Worm (Caenorhabditis elegans) whole organism, late embryonic: ENCODE measurements around the gene aagr-3.

Experiments
- T23F11.4 ChIP-seq: fragments of 200-800 bp; sonication (Bioruptor generic); optimal IDR thresholded peaks from 2 replicates; lab custom pipeline; 2018; ENCODE audit warnings: mild to moderate bottlenecking, missing genetic modification characterization, missing compliant biosample characterization
- ama-1 ChIP-seq: fragments of 150-350 bp; optimal IDR thresholded peaks from 2 replicates; lab custom pipeline; 2014
- ceh-14 ChIP-seq: sonication (generic microtip); optimal IDR thresholded peaks from 2 replicates; lab custom pipeline; 2016; ENCODE audit warnings: missing genotype, missing genetic modification characterization, missing compliant biosample characterization
- ceh-18 ChIP-seq: sonication (generic microtip); optimal IDR thresholded peaks from 2 replicates; lab custom pipeline; 2016; ENCODE audit warnings: missing genetic modification characterization, missing compliant biosample characterization
- ceh-19 ChIP-seq: fragments of 200-800 bp; sonication (Bioruptor generic); optimal IDR thresholded peaks from 2 replicates; lab custom pipeline; 2018; ENCODE audit warnings: mild to moderate bottlenecking, missing genetic modification characterization, missing compliant biosample characterization
- ceh-2 ChIP-seq: sonication (generic microtip); optimal IDR thresholded peaks from 2 replicates; lab custom pipeline; 2016; ENCODE audit warnings: missing genotype, missing genetic modification characterization, missing compliant biosample characterization
- ceh-22 ChIP-seq: sonication (generic microtip); optimal IDR thresholded peaks from 2 replicates; lab custom pipeline; 2017; ENCODE audit warnings: missing biosample characterization, missing genetic modification characterization
- ceh-31 ChIP-seq: sonication (generic microtip); optimal IDR thresholded peaks from 2 replicates; lab custom pipeline; 2016; ENCODE audit warnings: missing genetic modification characterization, missing compliant biosample characterization
- ceh-45 ChIP-seq: fragments of 200-800 bp; sonication (Bioruptor generic); IDR thresholded peaks from 2 replicates; pipeline ENCODE4 v1.3.6; 2022; ENCODE audit warnings: missing genetic modification reagents, missing genetic modification characterization, missing compliant biosample characterization
- ceh-48 ChIP-seq: sonication (generic microtip); optimal IDR thresholded peaks from 2 replicates; lab custom pipeline; 2016; ENCODE audit warnings: missing genetic modification characterization, inconsistent platforms, missing compliant biosample characterization
- ceh-9 ChIP-seq: sonication (generic microtip); optimal IDR thresholded peaks from 2 replicates; lab custom pipeline; 2016; ENCODE audit warnings: mild to moderate bottlenecking, missing genetic modification characterization, inconsistent platforms, missing compliant biosample characterization
- che-1 ChIP-seq: sonication (generic microtip); optimal IDR thresholded peaks from 2 replicates; lab custom pipeline; 2016; ENCODE audit warnings: mild to moderate bottlenecking, missing genetic modification characterization, missing compliant biosample characterization
- elt-4 ChIP-seq: sonication (generic microtip); optimal IDR thresholded peaks from 2 replicates; lab custom pipeline; 2016; ENCODE audit warnings: missing genetic modification characterization, missing compliant biosample characterization
- eyg-1 ChIP-seq: sonication (generic microtip); optimal IDR thresholded peaks from 2 replicates; lab custom pipeline; 2016; ENCODE audit warnings: missing genotype, missing genetic modification characterization, missing compliant biosample characterization
- fax-1 ChIP-seq: sonication (generic microtip); optimal IDR thresholded peaks from 2 replicates; lab custom pipeline; 2016; ENCODE audit warnings: missing genotype, missing genetic modification characterization, missing compliant biosample characterization
- fkh-6 ChIP-seq: sonication (generic microtip); optimal IDR thresholded peaks from 2 replicates; lab custom pipeline; 2016; ENCODE audit warnings: missing genetic modification characterization, missing compliant biosample characterization
- gmeb-2 ChIP-seq: sonication (generic microtip); optimal IDR thresholded peaks from 2 replicates; lab custom pipeline; 2016; ENCODE audit warnings: missing genetic modification characterization, inconsistent platforms, missing compliant biosample characterization
- hlh-30 ChIP-seq: sonication (generic microtip); optimal IDR thresholded peaks from 2 replicates; lab custom pipeline; 2017; ENCODE audit warnings: antibody characterized with exemption, missing genetic modification characterization, missing compliant biosample characterization; ENCODE audit not compliant: insufficient read depth
- lin-11 ChIP-seq: fragments of 200-800 bp; sonication (Bioruptor generic); optimal IDR thresholded peaks from 2 replicates; lab custom pipeline; 2018; ENCODE audit warnings: mild to moderate bottlenecking, missing genetic modification characterization, missing compliant biosample characterization
- madf-2 ChIP-seq: sonication (generic microtip); optimal IDR thresholded peaks from 2 replicates; lab custom pipeline; 2017; ENCODE audit warnings: missing genetic modification characterization, missing compliant biosample characterization
- nhr-11 ChIP-seq: fragments of 150-350 bp; optimal IDR thresholded peaks from 2 replicates; lab custom pipeline; 2014; ENCODE audit warnings: missing biosample characterization, missing genetic modification characterization
- pag-3 ChIP-seq: sonication (generic microtip); optimal IDR thresholded peaks from 2 replicates; lab custom pipeline; 2016; ENCODE audit warnings: missing compliant biosample characterization, missing genetic modification characterization, borderline replicate concordance
- pat-9 ChIP-seq: fragments of 200-800 bp; sonication (Bioruptor generic); optimal IDR thresholded peaks from 2 replicates; lab custom pipeline; 2018; ENCODE audit warnings: mild to moderate bottlenecking, missing genetic modification characterization, moderate library complexity, missing compliant biosample characterization
- pax-1 ChIP-seq: fragments of 150-350 bp; optimal IDR thresholded peaks from 2 replicates; lab custom pipeline; 2014; ENCODE audit warnings: missing biosample characterization, missing genetic modification characterization
- pha-2 ChIP-seq: sonication (generic microtip); optimal IDR thresholded peaks from 2 replicates; lab custom pipeline; 2017; ENCODE audit warnings: mild to moderate bottlenecking, missing genetic modification characterization, missing compliant biosample characterization
- pros-1 ChIP-seq: fragments of 150-350 bp; optimal IDR thresholded peaks from 2 replicates; lab custom pipeline; 2014; ENCODE audit warnings: missing biosample characterization, missing genetic modification reagents, missing genetic modification characterization
- rnt-1 ChIP-seq: sonication (generic microtip); optimal IDR thresholded peaks from 2 replicates; lab custom pipeline; 2016; ENCODE audit warnings: missing genetic modification characterization, missing compliant biosample characterization
- sdc-2 ChIP-seq: sonication (generic microtip); optimal IDR thresholded peaks from 2 replicates; lab custom pipeline; 2016; ENCODE audit warnings: missing genotype, missing genetic modification characterization, missing compliant biosample characterization
- tbx-2 ChIP-seq: sonication (generic microtip); optimal IDR thresholded peaks from 2 replicates; lab custom pipeline; 2016; ENCODE audit warnings: missing genetic modification characterization, missing compliant biosample characterization
- tbx-7 ChIP-seq: sonication (generic microtip); optimal IDR thresholded peaks from 2 replicates; lab custom pipeline; 2016; ENCODE audit warnings: missing genotype, missing genetic modification characterization, missing compliant biosample characterization
- ttx-3 ChIP-seq: sonication (generic microtip); optimal IDR thresholded peaks from 2 replicates; lab custom pipeline; 2016; ENCODE audit warnings: missing genetic modification reagents, missing genetic modification characterization, missing compliant biosample characterization
- unc-42 ChIP-seq: sonication (generic microtip); optimal IDR thresholded peaks from 2 replicates; lab custom pipeline; 2016; ENCODE audit warnings: missing genotype, missing genetic modification characterization, missing compliant biosample characterization
- unc-55 ChIP-seq: sonication (generic microtip); optimal IDR thresholded peaks from 2 replicates; lab custom pipeline; 2017; ENCODE audit warnings: missing biosample characterization, missing genetic modification reagents, missing genetic modification characterization
- ztf-16 ChIP-seq: sonication (generic microtip); optimal IDR thresholded peaks from 2 replicates; lab custom pipeline; 2017; ENCODE audit warnings: missing genetic modification characterization, missing compliant biosample characterization

aagr-3 gene

DNA sequence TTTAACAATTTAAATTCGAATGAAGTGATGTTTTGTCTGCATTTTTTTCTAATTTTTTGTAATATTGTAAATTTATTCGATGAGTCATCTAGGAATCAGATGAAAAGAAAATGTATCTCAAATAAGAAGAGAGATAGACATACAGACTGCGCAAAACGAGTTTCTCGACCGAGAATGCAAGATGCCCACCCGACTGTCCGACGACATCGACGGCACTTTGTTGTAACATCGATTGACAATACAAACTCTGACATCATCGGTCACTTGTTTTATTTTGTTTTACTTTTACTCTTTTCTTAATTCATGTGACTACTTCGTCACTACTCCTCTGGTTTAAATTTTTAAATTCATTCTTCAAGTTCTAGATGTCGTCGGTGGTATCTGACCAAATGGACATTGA is 11.5 kb upstream of the aagr-3 start, which contains the start of gene sta-2:
Gene sta-2 (plus strand): TSS at position 349 of the 400 bp plus-strand sequence.
- TF ChIP-seq fax-1 (no peak), pha-2 (tag; lab: Kevin White, UChicago) (no peak)

DNA sequence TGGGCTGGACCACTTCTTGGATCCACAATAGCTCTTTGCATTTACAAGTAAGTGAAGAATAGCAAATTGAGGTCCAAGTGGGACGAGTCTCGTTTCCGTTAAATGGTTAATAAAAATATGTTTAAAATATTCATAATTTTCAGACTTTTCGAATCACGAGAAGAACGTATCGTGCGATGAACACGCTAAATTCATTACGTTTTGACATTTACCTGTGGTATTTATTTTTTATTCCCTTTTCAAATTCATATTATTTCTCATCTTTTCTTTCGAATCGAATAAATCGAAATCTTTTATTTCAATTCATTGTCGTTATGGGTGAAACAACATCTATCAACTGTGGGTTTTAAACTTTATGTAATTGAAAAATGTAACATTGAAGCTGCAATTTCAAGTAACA is 10.1 kb upstream of the aagr-3 start, which contains the start of gene marc-1:
Gene marc-1 (plus strand): TSS at position 301 of the 400 bp plus-strand sequence.
- TF ChIP-seq ceh-18 (tag; lab: Kevin White, UChicago), result no peak
- TF ChIP-seq elt-4 (tag; lab: Kevin White, UChicago), result no peak
- no peak for TF ChIP-seq hlh-30
- TF ChIP-seq ceh-45 (GFP tag; lab: Robert Waterston, UW), result no peak
- TF ChIP-seq ceh-19 (GFP tag; lab: Kevin White, UChicago), result no peak
- TF ChIP-seq ceh-9 (tag; lab: Kevin White, UChicago), result no peak
- no peak for TF ChIP-seq gmeb-2 (tag; lab: Kevin White, UChicago)
- TF ChIP-seq sdc-2 (tag; lab: Kevin White, UChicago), result no peak
- no peak for TF ChIP-seq pat-9
- TF ChIP-seq ttx-3 (tag; lab: Kevin White, UChicago), result no peak
- no peak for TF ChIP-seq ceh-31

DNA sequence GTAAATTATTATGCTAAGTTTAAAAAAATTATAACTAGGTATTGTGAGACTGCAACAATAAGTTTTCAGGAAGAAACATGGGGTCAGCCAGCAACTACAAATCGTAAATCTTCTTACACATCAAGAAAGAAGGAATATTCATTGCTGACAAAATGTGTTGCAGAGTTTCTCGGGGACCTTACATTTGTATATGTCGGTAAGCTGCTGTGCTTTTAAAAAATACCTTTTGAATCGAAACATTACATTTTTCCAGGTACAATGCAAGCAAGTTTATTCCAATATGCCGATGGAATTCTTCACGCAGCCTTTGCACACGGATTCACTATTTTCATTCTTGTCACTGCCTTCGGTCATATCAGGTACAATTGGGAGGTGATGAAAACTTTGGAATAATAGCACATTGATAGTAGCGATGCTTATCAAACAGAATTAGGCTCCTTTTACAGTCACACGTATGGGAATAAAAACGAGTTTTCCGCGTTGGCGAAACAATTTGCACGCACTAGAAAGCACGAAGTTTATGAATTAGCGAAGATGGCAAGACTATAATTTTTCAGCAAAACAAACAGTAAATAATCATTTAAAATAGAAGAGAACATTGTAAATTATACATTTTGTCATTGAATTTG is 8.9 kb upstream of the aagr-3 start:
- TF ChIP-seq rnt-1 (tag; lab: Kevin White, UChicago) (no peak), ama-1 (lab: Kevin White, UChicago) (no peak), unc-55 (no peak), pax-1 (tag; lab: Kevin White, UChicago) (no peak), ceh-48 (tag; lab: Kevin White, UChicago) (no peak), ceh-22 (tag; lab: Kevin White, UChicago) (no peak), pag-3 (no peak), gmeb-2 (tag; lab: Kevin White, UChicago) (no peak), ztf-16 (tag; lab: Kevin White, UChicago) (no peak), ceh-2 (tag; lab: Kevin White, UChicago) (no peak), tbx-2 (tag; lab: Kevin White, UChicago) (no peak)

DNA sequence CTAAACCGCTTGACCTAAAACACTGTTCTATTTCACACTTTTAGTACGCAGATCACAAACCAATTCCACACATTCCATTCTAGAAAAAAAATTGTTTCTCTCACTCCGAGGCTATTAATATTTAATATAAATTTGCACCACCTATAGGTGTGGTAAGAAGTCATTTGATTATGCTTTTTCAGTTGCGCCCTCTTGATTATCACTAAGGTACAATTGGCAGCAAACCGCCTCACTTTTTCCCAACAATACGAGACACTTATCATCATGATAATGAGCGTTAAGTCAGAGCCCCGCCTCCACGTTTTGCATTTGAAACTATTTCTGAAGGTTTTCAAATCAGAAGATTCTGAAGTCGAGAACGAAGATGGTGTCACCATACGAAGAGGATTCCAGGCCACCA is 8.0 kb upstream of the aagr-3 start, which contains the start of gene aqp-4:
Gene aqp-4 (plus strand): TSS at position 270 of the 400 bp plus-strand sequence.
- TF ChIP-seq tbx-2 (tag; lab: Kevin White, UChicago) (no peak), ceh-31 (no peak), lin-11 (tag; lab: Kevin White, UChicago) (no peak), eyg-1 (tag; lab: Kevin White, UChicago) (no peak), elt-4 (tag; lab: Kevin White, UChicago) (no peak), gmeb-2 (tag; lab: Kevin White, UChicago) (no peak), ceh-22 (tag; lab: Kevin White, UChicago) (no peak), madf-2 (tag; lab: Kevin White, UChicago) (no peak), nhr-11 (tag; lab: Kevin White, UChicago) (no peak), pros-1 (tag; lab: Kevin White, UChicago) (no peak), unc-42 (no peak), ceh-14 (tag; lab: Kevin White, UChicago) (no peak), tbx-7 (tag; lab: Kevin White, UChicago) (no peak), che-1 (tag; lab: Kevin White, UChicago) (no peak), ama-1 (lab: Kevin White, UChicago) (no peak), ceh-2 (tag; lab: Kevin White, UChicago) (no peak), fkh-6 (tag; lab: Kevin White, UChicago) (no peak), pag-3 (no peak)

DNA sequence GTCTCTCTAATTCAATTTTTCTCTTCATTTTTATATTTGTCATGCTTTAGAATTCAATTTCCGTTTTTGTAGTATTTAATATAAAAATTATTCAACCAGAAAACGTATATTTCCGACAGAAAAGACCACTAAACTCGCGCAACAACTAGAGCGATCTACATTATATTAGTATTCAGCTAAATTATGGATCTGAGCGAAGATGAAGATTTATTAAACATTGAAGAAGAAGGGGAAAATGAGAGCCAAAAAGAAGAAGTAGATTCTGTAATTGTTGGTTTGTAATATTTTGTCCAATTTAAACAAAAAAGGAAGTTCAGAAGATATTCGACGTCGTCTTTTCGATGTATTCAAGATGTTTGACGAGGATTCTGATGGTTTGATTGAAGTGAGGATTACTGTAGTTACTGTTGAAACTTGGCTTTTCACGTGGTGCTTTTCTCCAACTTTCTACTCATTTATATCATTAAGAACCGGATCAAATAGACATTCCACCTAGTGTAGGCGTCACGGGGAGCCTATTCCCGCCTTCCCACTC is 4.7 kb upstream of the aagr-3 start, which contains the start of gene cal-7:
Gene cal-7 (plus strand): TSS at position 184 of the 535 bp plus-strand sequence.
- no peak for TF ChIP-seq ceh-48 (tag; lab: Kevin White, UChicago)
- TF ChIP-seq ceh-31, result no peak
- TF ChIP-seq T23F11.4 (GFP tag; lab: Kevin White, UChicago), result no peak
